Worm (Caenorhabditis elegans) whole organism, L2 larva: ENCODE results near the gene srlf-30.

ENCODE experiments used
- C34F6.9 ChIP-seq: fragments of 150-350 bp; optimal IDR thresholded peaks from 2 replicates; lab custom pipeline; 2014; ENCODE audit warnings: missing biosample characterization, missing genetic modification characterization
- F13H6.1 ChIP-seq: sonication (generic microtip); optimal IDR thresholded peaks from 2 replicates; lab custom pipeline; 2016; ENCODE audit warnings: missing genetic modification characterization, missing compliant biosample characterization
- R02D3.7 ChIP-seq: fragments of 150-350 bp; optimal IDR thresholded peaks from 2 replicates; lab custom pipeline; 2014; ENCODE audit warnings: missing biosample characterization, missing genetic modification characterization
- Y55F3AM.14 ChIP-seq: fragments of 200-800 bp; sonication (Bioruptor generic); optimal IDR thresholded peaks from 2 replicates; lab custom pipeline; 2018; ENCODE audit warnings: mild to moderate bottlenecking, missing genetic modification characterization, missing compliant biosample characterization
- ZK546.5 ChIP-seq: sonication (generic microtip); optimal IDR thresholded peaks from 2 replicates; lab custom pipeline; 2017; ENCODE audit warnings: missing biosample characterization, missing genetic modification characterization
- alr-1 ChIP-seq: fragments of 150-350 bp; optimal IDR thresholded peaks from 2 replicates; lab custom pipeline; 2014; ENCODE audit warnings: missing biosample characterization, missing genetic modification characterization
- aly-2 ChIP-seq: fragments of 150-350 bp; optimal IDR thresholded peaks from 2 replicates; lab custom pipeline; 2014; ENCODE audit warnings: missing biosample characterization, missing genetic modification characterization
- ama-1 ChIP-seq: fragments of 150-350 bp; optimal IDR thresholded peaks from 2 replicates; lab custom pipeline; 2018; ENCODE audit warnings: inconsistent platforms
- blmp-1 ChIP-seq: sonication (generic microtip); optimal IDR thresholded peaks from 2 replicates; lab custom pipeline; 2017; ENCODE audit warnings: missing genetic modification characterization, mild to moderate bottlenecking, missing compliant biosample characterization, antibody characterized with exemption, moderate library complexity; ENCODE audit not compliant: insufficient read depth
- ceh-16 ChIP-seq: fragments of 150-350 bp; optimal IDR thresholded peaks from 2 replicates; lab custom pipeline; 2014; ENCODE audit warnings: missing biosample characterization, missing genetic modification characterization
- ceh-82 ChIP-seq: fragments of 150-350 bp; optimal IDR thresholded peaks from 2 replicates; lab custom pipeline; 2014; ENCODE audit warnings: missing biosample characterization, missing genetic modification characterization
- crh-2 ChIP-seq: sonication (generic microtip); optimal IDR thresholded peaks from 2 replicates; lab custom pipeline; 2017; ENCODE audit warnings: missing biosample characterization, missing genetic modification characterization
- dmd-4 ChIP-seq: sonication (generic microtip); optimal IDR thresholded peaks from 2 replicates; lab custom pipeline; 2017; ENCODE audit warnings: missing biosample characterization, missing genetic modification characterization
- egl-27 ChIP-seq: sonication (generic microtip); optimal IDR thresholded peaks from 3 replicates; lab custom pipeline; 2017; ENCODE audit warnings: missing biosample characterization, missing genetic modification reagents, missing genetic modification characterization
- elt-1 ChIP-seq: fragments of 150-350 bp; optimal IDR thresholded peaks from 2 replicates; lab custom pipeline; 2014; ENCODE audit warnings: missing biosample characterization, missing genetic modification characterization
- elt-3 ChIP-seq: sonication (generic microtip); optimal IDR thresholded peaks from 2 replicates; lab custom pipeline; 2017; ENCODE audit warnings: missing biosample characterization, missing genetic modification characterization
- fos-1 ChIP-seq: fragments of 150-350 bp; optimal IDR thresholded peaks from 2 replicates; lab custom pipeline; 2014; ENCODE audit warnings: missing biosample characterization, missing genetic modification characterization
- gmeb-1 ChIP-seq: fragments of 150-350 bp; optimal IDR thresholded peaks from 2 replicates; lab custom pipeline; 2014; ENCODE audit warnings: missing biosample characterization, missing genetic modification characterization
- lin-11 ChIP-seq: fragments of 150-350 bp; sonication (generic microtip); optimal IDR thresholded peaks from 2 replicates; lab custom pipeline; 2014; ENCODE audit warnings: missing biosample characterization, missing genetic modification characterization, inconsistent platforms, mixed read lengths
- lin-13 ChIP-seq: fragments of 150-350 bp; optimal IDR thresholded peaks from 2 replicates; lab custom pipeline; 2014; ENCODE audit warnings: missing biosample characterization, missing genetic modification reagents, missing genetic modification characterization
- lin-39 ChIP-seq: fragments of 150-350 bp; optimal IDR thresholded peaks from 2 replicates; lab custom pipeline; 2014; ENCODE audit warnings: missing biosample characterization, missing genetic modification reagents, missing genetic modification characterization
- lsy-2 ChIP-seq, 2 experiments: fragments of 150-350 bp in 1 of 2; sonication (generic microtip) in 1 of 2; optimal IDR thresholded peaks; 2 replicates each; lab custom pipeline; 2014 to 2017; ENCODE audit warnings: missing biosample characterization in 2 of 2, missing genetic modification characterization in 2 of 2
- mab-5 ChIP-seq: fragments of 150-350 bp; optimal IDR thresholded peaks from 2 replicates; lab custom pipeline; 2014; ENCODE audit warnings: missing biosample characterization, missing genetic modification characterization
- mbf-1 ChIP-seq: sonication (generic microtip); optimal IDR thresholded peaks from 2 replicates; lab custom pipeline; 2017; ENCODE audit warnings: missing biosample characterization, missing genetic modification characterization
- mdl-1 ChIP-seq, 2 experiments: fragments of 150-350 bp in 1 of 2; sonication (generic microtip) in 1 of 2; optimal IDR thresholded peaks; 2 replicates each; lab custom pipeline; 2017; ENCODE audit warnings: missing biosample characterization in 2 of 2, missing genetic modification characterization in 2 of 2
- nhr-10 ChIP-seq: sonication (generic microtip); optimal IDR thresholded peaks from 2 replicates; lab custom pipeline; 2017; ENCODE audit warnings: missing biosample characterization, missing genetic modification characterization
- nhr-11 ChIP-seq: fragments of 150-350 bp; optimal IDR thresholded peaks from 2 replicates; lab custom pipeline; 2014; ENCODE audit warnings: missing biosample characterization, missing genetic modification characterization
- nhr-12 ChIP-seq: fragments of 150-350 bp; optimal IDR thresholded peaks from 2 replicates; lab custom pipeline; 2014; ENCODE audit warnings: missing biosample characterization, missing genetic modification characterization
- nhr-129 ChIP-seq: fragments of 150-350 bp; optimal IDR thresholded peaks from 2 replicates; lab custom pipeline; 2014; ENCODE audit warnings: missing biosample characterization, missing genetic modification characterization
- nhr-21 ChIP-seq: fragments of 150-350 bp; optimal IDR thresholded peaks from 2 replicates; lab custom pipeline; 2014; ENCODE audit warnings: missing biosample characterization, missing genetic modification characterization
- nhr-23 ChIP-seq: fragments of 150-350 bp; optimal IDR thresholded peaks from 2 replicates; lab custom pipeline; 2014; ENCODE audit warnings: missing biosample characterization, missing genetic modification reagents, missing genetic modification characterization
- nhr-237 ChIP-seq: fragments of 150-350 bp; optimal IDR thresholded peaks from 2 replicates; lab custom pipeline; 2014; ENCODE audit warnings: missing biosample characterization, missing genetic modification characterization
- nhr-25 ChIP-seq: fragments of 150-350 bp; sonication (generic microtip); optimal IDR thresholded peaks from 3 replicates; lab custom pipeline; 2014; ENCODE audit warnings: missing biosample characterization, missing genetic modification characterization
- nhr-6 ChIP-seq: fragments of 150-350 bp; optimal IDR thresholded peaks from 2 replicates; lab custom pipeline; 2014; ENCODE audit warnings: missing biosample characterization, missing genetic modification characterization
- nhr-77 ChIP-seq: fragments of 150-350 bp; optimal IDR thresholded peaks from 2 replicates; lab custom pipeline; 2014; ENCODE audit warnings: missing biosample characterization, missing genetic modification characterization
- peb-1 ChIP-seq: fragments of 150-350 bp; optimal IDR thresholded peaks from 2 replicates; lab custom pipeline; 2014; ENCODE audit warnings: missing biosample characterization, missing genetic modification characterization
- sem-4 ChIP-seq: fragments of 150-350 bp; optimal IDR thresholded peaks from 2 replicates; lab custom pipeline; 2014; ENCODE audit warnings: missing biosample characterization, missing genetic modification reagents, missing genetic modification characterization
- skn-1 ChIP-seq: sonication (generic microtip); optimal IDR thresholded peaks from 2 replicates; lab custom pipeline; 2017; ENCODE audit warnings: missing biosample characterization, missing genetic modification characterization
- sma-3 ChIP-seq: sonication (generic microtip); optimal IDR thresholded peaks from 2 replicates; lab custom pipeline; 2016; ENCODE audit warnings: missing genetic modification reagents, missing genetic modification characterization, missing compliant biosample characterization
- sma-9 ChIP-seq, 2 experiments: fragments of 150-350 bp in 1 of 2; sonication (generic microtip) in 1 of 2; optimal IDR thresholded peaks; 2 replicates each; lab custom pipeline; 2014 to 2016; ENCODE audit warnings: missing genetic modification characterization in 2 of 2, mild to moderate bottlenecking in 1 of 2, missing biosample characterization in 1 of 2, missing compliant biosample characterization in 1 of 2, missing genetic modification reagents in 1 of 2, moderate library complexity in 1 of 2
- snpc-4 ChIP-seq: fragments of 150-350 bp; optimal IDR thresholded peaks from 2 replicates; lab custom pipeline; 2014; ENCODE audit warnings: missing biosample characterization, missing genetic modification characterization
- unc-39 ChIP-seq: fragments of 150-350 bp; optimal IDR thresholded peaks from 2 replicates; lab custom pipeline; 2014; ENCODE audit warnings: missing biosample characterization, missing genetic modification characterization
- unc-55 ChIP-seq: fragments of 150-350 bp; sonication (generic microtip); optimal IDR thresholded peaks from 3 replicates; lab custom pipeline; 2014; ENCODE audit warnings: missing biosample characterization, missing genetic modification reagents, missing genetic modification characterization
- unc-62 ChIP-seq: fragments of 150-350 bp; optimal IDR thresholded peaks from 2 replicates; lab custom pipeline; 2014; ENCODE audit warnings: missing biosample characterization, missing genetic modification reagents, missing genetic modification characterization
- zag-1 ChIP-seq: fragments of 150-350 bp; optimal IDR thresholded peaks from 2 replicates; lab custom pipeline; 2014; ENCODE audit warnings: missing biosample characterization, missing genetic modification characterization
- ztf-1 ChIP-seq: fragments of 200-800 bp; sonication (Bioruptor generic); conservative IDR thresholded peaks from 2 replicates; pipeline ENCODE4 v1.3.6; 2022; ENCODE audit warnings: missing genetic modification characterization, missing compliant biosample characterization
- ztf-11 ChIP-seq: sonication (generic microtip); optimal IDR thresholded peaks from 2 replicates; lab custom pipeline; 2017; ENCODE audit warnings: missing biosample characterization, missing genetic modification characterization
- ztf-4 ChIP-seq: fragments of 150-350 bp; optimal IDR thresholded peaks from 2 replicates; lab custom pipeline; 2014; ENCODE audit warnings: missing biosample characterization, missing genetic modification characterization

srlf-30 gene

DNA sequence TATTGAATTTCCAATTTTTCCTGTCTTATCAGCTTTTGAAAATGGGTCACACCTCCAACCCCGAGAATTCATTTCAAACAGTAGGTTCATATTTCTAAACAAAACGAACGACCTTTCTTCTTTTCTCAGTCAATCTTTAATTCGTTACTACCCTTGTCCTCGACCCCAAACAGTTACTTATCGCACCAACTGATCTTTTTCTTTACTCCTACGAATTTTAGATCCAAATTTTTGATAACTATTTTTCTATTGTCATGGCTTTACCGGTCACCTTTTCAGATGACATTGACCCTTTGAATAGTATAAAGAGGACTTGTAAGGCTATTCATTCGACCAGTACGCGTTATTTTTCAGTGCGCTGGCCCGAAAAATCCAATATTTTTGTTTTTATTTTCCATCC, 16.0 kb downstream of the srlf-30 start:
- no peak for TF ChIP-seq gmeb-1 (tag; lab: Kevin White, UChicago)
- no peak for TF ChIP-seq crh-2 (tag; lab: Kevin White, UChicago)
- no peak for TF ChIP-seq ztf-1 (GFP tag; lab: Robert Waterston, UW)
- no peak for TF ChIP-seq lsy-2 (tag; optimal IDR thresholded peaks at IDR 0.05; lab: Kevin White, UChicago)
- TF ChIP-seq ceh-16 (tag; lab: Kevin White, UChicago): peak; percentile 69
- TF ChIP-seq elt-1 (tag; lab: Kevin White, UChicago): peak; percentile 49
- no peak for TF ChIP-seq sma-9 (GFP tag; optimal IDR thresholded peaks at IDR 0.05; lab: Kevin White, UChicago)
- TF ChIP-seq sma-9 (tag; optimal IDR thresholded peaks at IDR 0.05; lab: Kevin White, UChicago): no peak
- TF ChIP-seq nhr-6: no peak
- no peak for TF ChIP-seq alr-1 (tag; lab: Kevin White, UChicago)

DNA sequence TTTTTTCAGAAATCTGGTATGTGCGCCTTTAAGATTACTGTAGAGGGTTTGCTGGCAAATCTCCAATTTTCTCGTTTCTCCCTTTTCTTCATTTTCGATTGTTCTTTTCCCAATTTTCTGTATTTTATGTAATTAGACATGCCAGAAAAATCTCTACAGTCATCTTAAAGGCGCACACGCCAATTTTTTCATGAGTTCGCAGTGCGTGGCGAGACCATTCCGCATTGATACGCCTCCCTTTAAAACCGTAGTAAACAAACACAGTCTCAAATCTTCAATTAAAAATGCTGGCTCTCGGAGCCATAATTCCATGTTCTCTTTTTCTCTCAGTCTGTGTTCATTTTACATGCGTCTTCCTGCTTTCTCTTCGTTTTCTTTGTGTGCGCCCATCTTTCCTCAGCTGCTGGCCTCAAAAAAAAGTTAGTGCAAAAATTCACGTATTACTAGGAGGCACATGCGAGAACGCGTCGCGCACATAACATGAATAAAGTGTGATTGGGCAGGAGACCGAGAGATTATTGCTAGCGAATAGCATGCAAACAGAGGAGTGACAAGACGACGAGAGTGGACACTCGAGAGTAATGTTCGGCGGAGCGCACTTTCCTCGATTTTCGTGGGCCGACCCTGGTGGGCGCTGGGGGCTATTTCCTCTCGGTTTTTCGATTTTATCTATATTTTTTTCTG, 18.8 kb downstream of the srlf-30 start:
- TF ChIP-seq nhr-77 (tag; lab: Kevin White, UChicago) (no peak), nhr-21 (tag; lab: Kevin White, UChicago) (peak; percentile 61), elt-3 (tag; lab: Kevin White, UChicago) (no peak), nhr-12 (tag; lab: Kevin White, UChicago) (no peak), lin-39 (no peak), peb-1 (tag; lab: Kevin White, UChicago) (no peak), lin-11 (tag; lab: Kevin White, UChicago) (peak; percentile 87), nhr-11 (tag; lab: Kevin White, UChicago) (no peak), mbf-1 (tag; lab: Kevin White, UChicago) (no peak), nhr-237 (tag; lab: Kevin White, UChicago) (no peak), nhr-10 (tag; lab: Kevin White, UChicago) (peak; percentile 11), mdl-1 (tag; optimal IDR thresholded peaks at IDR 0.05; lab: Kevin White, UChicago) (peak in 1 of 2 experiments; percentile 77), gmeb-1 (tag; lab: Kevin White, UChicago) (peak; percentile 65), zag-1 (tag; lab: Kevin White, UChicago) (peak; percentile 37), unc-62 (GFP tag; lab: Kevin White, UChicago) (no peak), F13H6.1 (tag; lab: Kevin White, UChicago) (peak; percentile 92), sem-4 (peak; percentile 58), lsy-2 (tag; optimal IDR thresholded peaks at IDR 0.05; lab: Kevin White, UChicago) (peak; percentile 40 to 80), nhr-23 (no peak), ZK546.5 (tag; lab: Kevin White, UChicago) (no peak), unc-39 (tag; lab: Kevin White, UChicago) (no peak), nhr-6 (peak; percentile 60), nhr-129 (peak; percentile 87), sma-9 (GFP tag; optimal IDR thresholded peaks at IDR 0.05; lab: Kevin White, UChicago) (peak; percentile 72), sma-9 (tag; optimal IDR thresholded peaks at IDR 0.05; lab: Kevin White, UChicago) (no peak), blmp-1 (tag; lab: Kevin White, UChicago) (peak; percentile 40), skn-1 (tag; lab: Kevin White, UChicago) (no peak), aly-2 (no peak), snpc-4 (tag; lab: Kevin White, UChicago) (peak; percentile 57), dmd-4 (tag; lab: Kevin White, UChicago) (no peak), ztf-1 (GFP tag; lab: Robert Waterston, UW) (no peak), Y55F3AM.14 (GFP tag; lab: Kevin White, UChicago) (peak; percentile 17), egl-27 (peak; percentile 51), ama-1 (lab: Kevin White, UChicago) (peak; percentile 74), ztf-11 (tag; lab: Kevin White, UChicago) (no peak), fos-1 (tag; lab: Kevin White, UChicago) (peak; percentile 58), nhr-25 (tag; lab: Kevin White, UChicago) (peak; percentile 58), elt-1 (tag; lab: Kevin White, UChicago) (no peak), ztf-4 (tag; lab: Kevin White, UChicago) (peak; percentile 26), mab-5 (tag; lab: Kevin White, UChicago) (peak; percentile 84), sma-3 (GFP tag; lab: Kevin White, UChicago) (peak; percentile 76), ceh-16 (tag; lab: Kevin White, UChicago) (peak; percentile 45), lin-13 (GFP tag; lab: Kevin White, UChicago) (peak; percentile 50), R02D3.7 (tag; lab: Kevin White, UChicago) (no peak), C34F6.9 (tag; lab: Kevin White, UChicago) (peak; percentile 96), ceh-82 (tag; lab: Kevin White, UChicago) (peak; percentile 19), alr-1 (tag; lab: Kevin White, UChicago) (no peak), unc-55 (GFP tag; lab: Kevin White, UChicago) (peak; percentile 82), crh-2 (tag; lab: Kevin White, UChicago) (peak; percentile 84)
